Fruit fly (Drosophila melanogaster): Measurements from ENCODE around the gene PQBP1.

PQBP1 gene

dm6 chr3R:25049742-25050517 is 15.7 kb upstream of the PQBP1 start (continued):
- no peak for TF ChIP-seq Lpt (GFP tag; optimal IDR thresholded peaks at IDR 0.05)
- no peak for TF ChIP-seq pita (GFP tag; optimal IDR thresholded peaks at IDR 0.05)
- TF ChIP-seq CG4730 (GFP tag; IDR thresholded peaks at IDR 0.05): no peak
- TF ChIP-seq lmd (GFP tag; IDR thresholded peaks at IDR 0.05): no peak
- no peak for TF ChIP-seq CG8478 (optimal IDR thresholded peaks at IDR 0.05)
- TF ChIP-seq HmgD (GFP tag; optimal IDR thresholded peaks at IDR 0.05): peak; percentile 10
- TF ChIP-seq exex (tag; optimal IDR thresholded peaks at IDR 0.05): peak; percentile 88
- no peak for TF ChIP-seq tio (GFP tag; optimal IDR thresholded peaks at IDR 0.05)
- TF ChIP-seq dati (GFP tag; IDR thresholded peaks at IDR 0.05): no peak
- no peak for TF ChIP-seq CG4820 (GFP tag; optimal IDR thresholded peaks at IDR 0.05)
- no peak for TF ChIP-seq CG13424 (tag; optimal IDR thresholded peaks at IDR 0.05)
- TF ChIP-seq Scr (GFP tag; IDR thresholded peaks at IDR 0.05; ENCODE audit: partially characterized antibody): no peak
- TF ChIP-seq CG1602 (GFP tag; optimal IDR thresholded peaks at IDR 0.05): no peak
- TF ChIP-seq slou (GFP tag; optimal IDR thresholded peaks at IDR 0.05): no peak
- no peak for TF ChIP-seq bowl (GFP tag; IDR thresholded peaks at IDR 0.05)
- no peak for TF ChIP-seq CG8089 (GFP tag; optimal IDR thresholded peaks at IDR 0.05)
- TF ChIP-seq btn (GFP tag; optimal IDR thresholded peaks at IDR 0.05): no peak
- no peak for TF ChIP-seq CG18619 (GFP tag; optimal IDR thresholded peaks at IDR 0.05)
- TF ChIP-seq CG12391 (tag; optimal IDR thresholded peaks at IDR 0.05): no peak
- no peak for TF ChIP-seq maf-S (GFP tag; optimal IDR thresholded peaks at IDR 0.05)
- TF ChIP-seq CHES-1-like (GFP tag; optimal IDR thresholded peaks at IDR 0.05): peak; percentile 10
- TF ChIP-seq CrebB (tag; optimal IDR thresholded peaks at IDR 0.05): peak; percentile 39
- TF ChIP-seq bcd (GFP tag; optimal IDR thresholded peaks at IDR 0.05): no peak
- no peak for TF ChIP-seq H15 (GFP tag; IDR thresholded peaks at IDR 0.05)
- no peak for TF ChIP-seq Oaz (GFP tag; IDR thresholded peaks at IDR 0.05)
- TF ChIP-seq Camta (GFP tag; optimal IDR thresholded peaks at IDR 0.05): no peak
- TF ChIP-seq sc (optimal IDR thresholded peaks at IDR 0.05): no peak
- TF ChIP-seq sc (GFP tag; optimal IDR thresholded peaks at IDR 0.05): no peak
- peak; percentile 80 for TF ChIP-seq Med (GFP tag)
- TF ChIP-seq Sox102F (GFP tag; optimal IDR thresholded peaks at IDR 0.05): no peak
- TF ChIP-seq CG6654 (GFP tag; optimal IDR thresholded peaks at IDR 0.05): no peak
- TF ChIP-seq esg (GFP tag; conservative IDR thresholded peaks at IDR 0.05): no peak
- TF ChIP-seq CG10209 (GFP tag; optimal IDR thresholded peaks at IDR 0.05): no peak
- no peak for TF ChIP-seq Atf-2 (GFP tag; optimal IDR thresholded peaks at IDR 0.05)
- TF ChIP-seq Kr (GFP tag; optimal IDR thresholded peaks at IDR 0.05): no peak
- TF ChIP-seq ken (GFP tag; IDR thresholded peaks at IDR 0.05): no peak
- no peak for TF ChIP-seq CG8944 (GFP tag; optimal IDR thresholded peaks at IDR 0.05)
- TF ChIP-seq nau (GFP tag; optimal IDR thresholded peaks at IDR 0.05): peak; percentile 5
- TF ChIP-seq slp2 (GFP tag; optimal IDR thresholded peaks at IDR 0.05): no peak
- no peak for TF ChIP-seq CG10959 (GFP tag; IDR thresholded peaks at IDR 0.05)
- no peak for TF ChIP-seq chinmo (GFP tag; IDR thresholded peaks at IDR 0.05; ENCODE audit: partially characterized antibody)
- peak; percentile 83 for TF ChIP-seq nom (GFP tag; optimal IDR thresholded peaks at IDR 0.05)
- TF ChIP-seq Hr78 (GFP tag; optimal IDR thresholded peaks at IDR 0.05): no peak
- no peak for TF ChIP-seq pb (GFP tag; optimal IDR thresholded peaks at IDR 0.05)
- peak; percentile 28 for TF ChIP-seq tap (tag; optimal IDR thresholded peaks at IDR 0.05)
- peak; percentile 48 for TF ChIP-seq odd (GFP tag; optimal IDR thresholded peaks at IDR 0.05)
- TF ChIP-seq YL-1 (GFP tag; optimal IDR thresholded peaks at IDR 0.05): no peak
- no peak for TF ChIP-seq Poxn (GFP tag; IDR thresholded peaks at IDR 0.05)
- TF ChIP-seq CG16815 (GFP tag; optimal IDR thresholded peaks at IDR 0.05): no peak
- peak; percentile 61 for TF ChIP-seq CG12071 (GFP tag; optimal IDR thresholded peaks at IDR 0.05)
- TF ChIP-seq CG7745 (tag; optimal IDR thresholded peaks at IDR 0.05): peak; percentile 38

All from whole organism, embryonic.